Fruit fly (Drosophila melanogaster): ENCODE results near the gene skd.

skd gene

dm6 chr3L:21056792-21057567, 29.7 kb upstream of the skd start (continued):
- TF ChIP-seq CG5245 (GFP tag; optimal IDR thresholded peaks at IDR 0.05) (no peak), CG10274 (GFP tag; optimal IDR thresholded peaks at IDR 0.05) (no peak), Fer3 (tag; optimal IDR thresholded peaks at IDR 0.05) (peak; percentile 8), bab2 (GFP tag; optimal IDR thresholded peaks at IDR 0.05) (peak; percentile 4), Camta (GFP tag; optimal IDR thresholded peaks at IDR 0.05) (no peak), exex (tag; optimal IDR thresholded peaks at IDR 0.05) (no peak), cwo (GFP tag; optimal IDR thresholded peaks at IDR 0.05) (no peak), HLH3B (GFP tag; IDR thresholded peaks at IDR 0.05) (peak; percentile 24; the same call in 1 of the 2 replicates), tap (tag; optimal IDR thresholded peaks at IDR 0.05) (no peak), CG7963 (GFP tag; IDR thresholded peaks at IDR 0.05; ENCODE audit: partially characterized antibody) (no peak), ind (GFP tag; optimal IDR thresholded peaks at IDR 0.05) (peak; percentile 2), lov (optimal IDR thresholded peaks at IDR 0.05) (no peak), lov (GFP tag; IDR thresholded peaks at IDR 0.05) (no peak), phol (tag; optimal IDR thresholded peaks at IDR 0.05) (peak; percentile 36), Jarid2 (GFP tag; optimal IDR thresholded peaks at IDR 0.05) (no peak), Poxn (GFP tag; IDR thresholded peaks at IDR 0.05) (no peak), oc (tag; optimal IDR thresholded peaks at IDR 0.05) (peak; percentile 70), emc (GFP tag; optimal IDR thresholded peaks at IDR 0.05) (no peak), Hmr (GFP tag; optimal IDR thresholded peaks at IDR 0.05) (no peak), Hr3 (GFP tag; optimal IDR thresholded peaks at IDR 0.05) (peak; percentile 4), Nf-YC (tag; optimal IDR thresholded peaks at IDR 0.05) (no peak), gsb (GFP tag; IDR thresholded peaks at IDR 0.05) (no peak), CG12391 (tag; optimal IDR thresholded peaks at IDR 0.05) (peak; percentile 31), Taf1 (GFP tag; IDR thresholded peaks at IDR 0.05) (no peak), NFAT (GFP tag; IDR thresholded peaks at IDR 0.05) (no peak), az2 (GFP tag; optimal IDR thresholded peaks at IDR 0.05) (peak; percentile 30), CG11696 (GFP tag; IDR thresholded peaks at IDR 0.05) (no peak), CG1792 (GFP tag; optimal IDR thresholded peaks at IDR 0.05) (no peak), ftz-f1 (GFP tag; optimal IDR thresholded peaks at IDR 0.05) (no peak), Deaf1 (tag; optimal IDR thresholded peaks at IDR 0.05) (peak; percentile 11), ham (GFP tag; IDR thresholded peaks at IDR 0.05) (no peak), CG3163 (GFP tag; optimal IDR thresholded peaks at IDR 0.05) (no peak), ttk (GFP tag; IDR thresholded peaks at IDR 0.05) (0 out of 2 replicates have a peak, but pooled peaks have one; percentile 18), esg (GFP tag; conservative IDR thresholded peaks at IDR 0.05) (no peak; the same call in 1 of the 2 replicates), CG33213 (GFP tag; optimal IDR thresholded peaks at IDR 0.05) (no peak), CG14965 (GFP tag; optimal IDR thresholded peaks at IDR 0.05; ENCODE audit: borderline replicate concordance) (no peak), CG9727 (GFP tag; optimal IDR thresholded peaks at IDR 0.05) (no peak), Hand (GFP tag; optimal IDR thresholded peaks at IDR 0.05) (no peak), gem (tag; optimal IDR thresholded peaks at IDR 0.05) (peak; percentile 55), grau (tag; optimal IDR thresholded peaks at IDR 0.05) (peak; percentile 11), CG3838 (GFP tag; optimal IDR thresholded peaks at IDR 0.05) (no peak), NC2β (GFP tag; optimal IDR thresholded peaks at IDR 0.05) (no peak), jigr1 (GFP tag; IDR thresholded peaks at IDR 0.05) (no peak), Max (GFP tag; optimal IDR thresholded peaks at IDR 0.05) (no peak), dysf (GFP tag; IDR thresholded peaks at IDR 0.05) (no peak), CG3281 (GFP tag; optimal IDR thresholded peaks at IDR 0.05) (no peak), NK7.1 (GFP tag; optimal IDR thresholded peaks at IDR 0.05) (no peak), CG15073 (GFP tag; optimal IDR thresholded peaks at IDR 0.05) (no peak), her (GFP tag; optimal IDR thresholded peaks at IDR 0.05) (no peak), pb (GFP tag; optimal IDR thresholded peaks at IDR 0.05) (no peak)
